Fruit fly (Drosophila melanogaster) whole organism, embryonic: Measurements from ENCODE around the gene CG34282.

Experiments used
- Atf3 ChIP-seq: fragments of 200-800 bp; sonication (Bioruptor generic); optimal IDR thresholded peaks from 3 replicates; lab custom pipeline; 2016; ENCODE audit warnings: missing biosample characterization, missing genetic modification characterization
- Atf6 ChIP-seq: fragments of 200-800 bp; sonication (Bioruptor generic); IDR thresholded peaks from 2 replicates; pipeline ENCODE4 v1.3.6; 2022; ENCODE audit warnings: missing biosample characterization, missing genetic modification characterization
- Bdp1 ChIP-seq: fragments of 200-800 bp; sonication (Bioruptor generic); optimal IDR thresholded peaks from 3 replicates; lab custom pipeline; 2016; ENCODE audit warnings: missing biosample characterization, missing genetic modification characterization
- CG10366 ChIP-seq: fragments of 200-800 bp; sonication (Bioruptor generic); IDR thresholded peaks from 2 replicates; pipeline ENCODE4 v1.3.6; 2022; ENCODE audit warnings: missing biosample characterization, missing genetic modification characterization
- CG12155 ChIP-seq: fragments of 200-800 bp; sonication (Bioruptor generic); optimal IDR thresholded peaks from 3 replicates; lab custom pipeline; 2016; ENCODE audit warnings: missing biosample characterization, missing genetic modification characterization
- CG13123 ChIP-seq: fragments of 200-800 bp; sonication (Bioruptor generic); optimal IDR thresholded peaks from 2 replicates; lab custom pipeline; 2016; ENCODE audit warnings: missing biosample characterization, missing genetic modification characterization
- CG14710 ChIP-seq: fragments of 200-800 bp; sonication (Bioruptor generic); optimal IDR thresholded peaks from 3 replicates; lab custom pipeline; 2019; ENCODE audit warnings: missing biosample characterization, mild to moderate bottlenecking, missing genetic modification characterization, moderate library complexity
- CG15011 ChIP-seq: fragments of 200-800 bp; sonication (Bioruptor generic); optimal IDR thresholded peaks from 3 replicates; lab custom pipeline; 2018; ENCODE audit warnings: missing biosample characterization, mild to moderate bottlenecking, missing genetic modification characterization
- CG31224 ChIP-seq: fragments of 200-800 bp; sonication (Bioruptor generic); IDR thresholded peaks from 2 replicates; pipeline ENCODE4 v1.3.6; 2022; ENCODE audit warnings: missing biosample characterization, missing genetic modification characterization
- CG34376 ChIP-seq: fragments of 200-800 bp; sonication (Bioruptor generic); optimal IDR thresholded peaks from 2 replicates; lab custom pipeline; 2018; ENCODE audit warnings: missing biosample characterization, mild to moderate bottlenecking, missing genetic modification characterization
- CG3995 ChIP-seq: fragments of 200-800 bp; sonication (Bioruptor generic); optimal IDR thresholded peaks from 3 replicates; lab custom pipeline; 2016; ENCODE audit warnings: missing biosample characterization, missing genetic modification characterization
- CG6791 ChIP-seq: fragments of 200-800 bp; sonication (Bioruptor generic); IDR thresholded peaks from 3 replicates; pipeline ENCODE4 v1.3.6; 2022; ENCODE audit warnings: missing biosample characterization, missing genetic modification characterization; ENCODE audit not compliant: partially characterized antibody
- CG8281 ChIP-seq: fragments of 200-800 bp; sonication (Bioruptor generic); optimal IDR thresholded peaks from 2 replicates; lab custom pipeline; 2018; ENCODE audit warnings: missing biosample characterization, mild to moderate bottlenecking, missing genetic modification characterization, moderate library complexity
- CG8478 ChIP-seq: fragments of >200 bp; optimal IDR thresholded peaks from 2 replicates; lab custom pipeline; 2018
- CG9437 ChIP-seq: fragments of 200-800 bp; sonication (Bioruptor generic); optimal IDR thresholded peaks from 2 replicates; lab custom pipeline; 2018; ENCODE audit warnings: missing biosample characterization, mild to moderate bottlenecking, missing genetic modification characterization
- CG9727 ChIP-seq: fragments of 200-800 bp; sonication (Bioruptor generic); optimal IDR thresholded peaks from 3 replicates; lab custom pipeline; 2017; ENCODE audit warnings: missing biosample characterization, mild to moderate bottlenecking, missing genetic modification characterization
- Deaf1 ChIP-seq: fragments of 200-800 bp; optimal IDR thresholded peaks from 3 replicates; lab custom pipeline; 2019; ENCODE audit warnings: missing biosample characterization, mild to moderate bottlenecking, missing genetic modification characterization, moderate library complexity
- Dp ChIP-seq: fragments of 200-800 bp; sonication (Bioruptor generic); optimal IDR thresholded peaks from 2 replicates; lab custom pipeline; 2018; ENCODE audit warnings: missing biosample characterization, mild to moderate bottlenecking, missing genetic modification characterization, moderate library complexity
- Drgx ChIP-seq: fragments of 200-800 bp; sonication (Bioruptor generic); IDR thresholded peaks from 2 replicates; pipeline ENCODE4 v1.3.6; 2022; ENCODE audit warnings: missing biosample characterization, missing genetic modification characterization
- E2f2 ChIP-seq: fragments of 200-800 bp; sonication (Bioruptor generic); IDR thresholded peaks from 2 replicates; pipeline ENCODE4 v1.3.6; 2022; ENCODE audit warnings: missing biosample characterization, missing genetic modification characterization
- HHEX ChIP-seq: fragments of 200-800 bp; sonication (Bioruptor generic); optimal IDR thresholded peaks from 3 replicates; lab custom pipeline; 2017; ENCODE audit warnings: missing biosample characterization, mild to moderate bottlenecking, missing genetic modification characterization, missing genetic modification reagents
- HmgZ ChIP-seq: fragments of 200-800 bp; sonication (Bioruptor generic); optimal IDR thresholded peaks from 2 replicates; lab custom pipeline; 2018; ENCODE audit warnings: missing biosample characterization, mild to moderate bottlenecking, missing genetic modification characterization
- Med ChIP-seq: fragments of 200-800 bp; sonication (Bioruptor generic); peaks from one replicate; lab custom pipeline; 2016; ENCODE audit warnings: missing biosample characterization, missing genetic modification characterization, mild to moderate bottlenecking, inconsistent platforms, moderate library complexity
- Meics ChIP-seq: fragments of 200-800 bp; sonication (Bioruptor generic); optimal IDR thresholded peaks from 2 replicates; lab custom pipeline; 2017; ENCODE audit warnings: missing biosample characterization, mild to moderate bottlenecking, missing genetic modification characterization
- Nf-YC ChIP-seq: fragments of 200-800 bp; optimal IDR thresholded peaks from 3 replicates; lab custom pipeline; 2019; ENCODE audit warnings: missing biosample characterization, mild to moderate bottlenecking, missing genetic modification characterization, moderate library complexity
- Spps ChIP-seq: fragments of 200-800 bp; sonication (Bioruptor generic); optimal IDR thresholded peaks from 2 replicates; lab custom pipeline; 2018; ENCODE audit warnings: missing biosample characterization, mild to moderate bottlenecking, missing genetic modification characterization
- Sry-δ ChIP-seq: fragments of 200-800 bp; sonication (Bioruptor generic); optimal IDR thresholded peaks from 2 replicates; lab custom pipeline; 2016; ENCODE audit warnings: missing biosample characterization, missing genetic modification characterization
- bcd ChIP-seq: fragments of 200-800 bp; sonication (Bioruptor generic); optimal IDR thresholded peaks from 2 replicates; lab custom pipeline; 2017; ENCODE audit warnings: missing biosample characterization, mild to moderate bottlenecking, missing genetic modification characterization
- chinmo ChIP-seq: fragments of 200-800 bp; sonication (Bioruptor generic); IDR thresholded peaks from 4 replicates; pipeline ENCODE4 v1.3.6; 2022; ENCODE audit warnings: missing biosample characterization, missing genetic modification characterization; ENCODE audit not compliant: partially characterized antibody
- crp ChIP-seq, 2 experiments: fragments of 200-800 bp; sonication (Bioruptor generic); optimal IDR thresholded peaks; 2 replicates in 1 of 2; 3 replicates in 1 of 2; lab custom pipeline; 2017; ENCODE audit warnings: missing biosample characterization in 2 of 2, missing genetic modification characterization in 2 of 2, mild to moderate bottlenecking in 1 of 2, moderate library complexity in 1 of 2
- cwo ChIP-seq: fragments of 200-800 bp; sonication (Bioruptor generic); optimal IDR thresholded peaks from 3 replicates; lab custom pipeline; 2017; ENCODE audit warnings: missing biosample characterization, missing genetic modification characterization, mild to moderate bottlenecking, moderate library complexity, missing genetic modification reagents
- ewg ChIP-seq: fragments of 200-800 bp; sonication (Bioruptor generic); optimal IDR thresholded peaks from 3 replicates; lab custom pipeline; 2017; ENCODE audit warnings: mild to moderate bottlenecking, missing biosample characterization, missing genetic modification reagents, missing genetic modification characterization
- gsb-n ChIP-seq: fragments of 200-800 bp; sonication (Bioruptor generic); optimal IDR thresholded peaks from 3 replicates; lab custom pipeline; 2018; ENCODE audit warnings: missing biosample characterization, mild to moderate bottlenecking, missing genetic modification characterization
- ind ChIP-seq: fragments of 200-800 bp; sonication (Bioruptor generic); optimal IDR thresholded peaks from 3 replicates; lab custom pipeline; 2016; ENCODE audit warnings: missing biosample characterization, missing genetic modification characterization
- kni ChIP-seq: fragments of 200-800 bp; sonication (Bioruptor generic); optimal IDR thresholded peaks from 3 replicates; lab custom pipeline; 2017; ENCODE audit warnings: mild to moderate bottlenecking, missing biosample characterization, missing genetic modification reagents, missing genetic modification characterization
- nerfin-1 ChIP-seq: fragments of 200-800 bp; sonication (Bioruptor generic); optimal IDR thresholded peaks from 3 replicates; lab custom pipeline; 2019; ENCODE audit warnings: missing biosample characterization, mild to moderate bottlenecking, missing genetic modification characterization, moderate library complexity
- nerfin-2 ChIP-seq: fragments of 200-800 bp; sonication (Bioruptor generic); IDR thresholded peaks from 2 replicates; pipeline ENCODE4 v1.3.6; 2022; ENCODE audit warnings: missing biosample characterization, missing genetic modification characterization; ENCODE audit not compliant: partially characterized antibody
- pb ChIP-seq: fragments of 200-800 bp; sonication (Bioruptor generic); optimal IDR thresholded peaks from 3 replicates; lab custom pipeline; 2016; ENCODE audit warnings: missing biosample characterization, missing genetic modification characterization
- pzg ChIP-seq: fragments of 200-800 bp; sonication (Bioruptor generic); optimal IDR thresholded peaks from 3 replicates; lab custom pipeline; 2018; ENCODE audit warnings: missing biosample characterization, mild to moderate bottlenecking, missing genetic modification characterization, moderate library complexity
- row ChIP-seq: fragments of 200-800 bp; sonication (Bioruptor generic); IDR thresholded peaks from 3 replicates; pipeline ENCODE4 v1.3.6; 2022; ENCODE audit warnings: missing biosample characterization, missing genetic modification characterization
- zfh2 ChIP-seq: fragments of 200-800 bp; sonication (Bioruptor generic); optimal IDR thresholded peaks from 2 replicates; lab custom pipeline; 2016; ENCODE audit warnings: missing biosample characterization, missing genetic modification characterization

The CG34282 gene

dm6 chr3R:18680332-18680731, 14.7 kb upstream of the CG34282 start, which contains the start of the genes CG46318 and ChT:
Gene CG46318, plus strand, starts transcription at chr3R:18680604.
Gene ChT, plus strand, starts transcription at chr3R:18680604.
- no peak for TF ChIP-seq CG15011 (GFP tag; lab: Kevin White, UChicago)
- TF ChIP-seq Nf-YC (tag; lab: Kevin White, UChicago) = peak; percentile 47
- TF ChIP-seq pzg (GFP tag; lab: Kevin White, UChicago) = no peak
- no peak for TF ChIP-seq kni (GFP tag; lab: Kevin White, UChicago)
- TF ChIP-seq Deaf1 (tag; lab: Kevin White, UChicago) = peak; percentile 86
- TF ChIP-seq Drgx = 0 out of 2 replicates have a peak, but pooled peaks have one; percentile 6
- no peak for TF ChIP-seq CG6791 (GFP tag; lab: Robert Waterston, UW)
- TF ChIP-seq Sry-δ (GFP tag; lab: Kevin White, UChicago) = no peak
- TF ChIP-seq CG9727 (GFP tag; lab: Kevin White, UChicago) = no peak
- no peak for TF ChIP-seq CG3995 (GFP tag; lab: Kevin White, UChicago)
- TF ChIP-seq pb (GFP tag; lab: Kevin White, UChicago) = no peak
- TF ChIP-seq CG10366 (GFP tag; lab: Robert Waterston, UW) = no peak
- peak; percentile 15 for TF ChIP-seq ewg (GFP tag; lab: Kevin White, UChicago)
- TF ChIP-seq nerfin-1 (tag; lab: Kevin White, UChicago) = peak; percentile 68

DNA sequence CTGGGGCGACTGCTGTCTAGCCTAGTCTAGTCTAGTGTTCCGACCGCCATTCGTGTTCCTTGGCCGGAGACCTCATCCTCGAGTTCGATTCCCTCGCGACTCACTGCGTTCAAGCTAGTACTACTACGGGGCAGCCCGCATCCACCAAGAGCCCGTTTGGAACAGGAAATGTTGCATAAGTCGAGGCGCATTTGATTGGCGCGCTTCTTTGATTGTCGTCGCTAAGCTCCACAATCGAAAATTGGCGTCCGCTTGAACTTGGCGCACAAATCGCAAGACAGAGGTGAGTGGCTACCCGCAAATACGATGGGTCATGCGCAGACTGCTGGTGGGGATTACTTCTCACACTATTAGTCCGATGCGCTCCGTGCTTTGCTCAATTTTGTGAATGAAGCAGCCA, 14.0 kb upstream of the CG34282 start:
- TF ChIP-seq Atf6 (GFP tag; lab: Robert Waterston, UW) (no peak), HHEX (GFP tag; lab: Kevin White, UChicago) (no peak), nerfin-2 (GFP tag; lab: Robert Waterston, UW) (no peak), ind (GFP tag; lab: Kevin White, UChicago) (no peak), HmgZ (tag; lab: Kevin White, UChicago) (no peak), crp (GFP tag; optimal IDR thresholded peaks at IDR 0.05; lab: Kevin White, UChicago) (no peak), CG14710 (tag; lab: Kevin White, UChicago) (no peak), Atf3 (no peak), Spps (tag; lab: Kevin White, UChicago) (no peak), zfh2 (no peak), CG31224 (GFP tag; lab: Robert Waterston, UW) (0 out of 2 replicates have a peak, but pooled peaks have one; percentile 14), ewg (GFP tag; lab: Kevin White, UChicago) (peak; percentile 26), CG8281 (no peak), CG12155 (no peak), row (GFP tag; lab: Robert Waterston, UW) (no peak), chinmo (GFP tag; lab: Robert Waterston, UW) (0 out of 4 replicates have a peak, but pooled peaks have one; percentile 38), CG34376 (GFP tag; lab: Kevin White, UChicago) (no peak), E2f2 (GFP tag; lab: Robert Waterston, UW) (peak; percentile 51), Dp (GFP tag; lab: Kevin White, UChicago) (peak; percentile 2), CG8478 (lab: Kevin White, UChicago) (peak; percentile 12), Bdp1 (no peak), CG9437 (GFP tag; lab: Kevin White, UChicago) (no peak), cwo (no peak), bcd (GFP tag; lab: Kevin White, UChicago) (no peak), gsb-n (tag; lab: Kevin White, UChicago) (no peak), Meics (GFP tag; lab: Kevin White, UChicago) (no peak), CG13123 (no peak), Med (peak; percentile 73)
